Fruit fly (Drosophila melanogaster): ENCODE results near the gene CG8944.

dm6 chrX:15740881-15741280 lies 5.2 kb downstream of the CG8944 start:
- no peak for TF ChIP-seq pan (optimal IDR thresholded peaks at IDR 0.05)
- TF ChIP-seq usp (GFP tag; optimal IDR thresholded peaks at IDR 0.05), result no peak
- TF ChIP-seq psq (optimal IDR thresholded peaks at IDR 0.05), result no peak
- no peak for TF ChIP-seq CG8478 (optimal IDR thresholded peaks at IDR 0.05)
